Fruit fly (Drosophila melanogaster): Measurements from ENCODE around the gene unc-13-4A.
A peak's percentile ranks its signal among the peaks of the same experiment; 100 is the strongest.

unc-13-4A gene

DNA sequence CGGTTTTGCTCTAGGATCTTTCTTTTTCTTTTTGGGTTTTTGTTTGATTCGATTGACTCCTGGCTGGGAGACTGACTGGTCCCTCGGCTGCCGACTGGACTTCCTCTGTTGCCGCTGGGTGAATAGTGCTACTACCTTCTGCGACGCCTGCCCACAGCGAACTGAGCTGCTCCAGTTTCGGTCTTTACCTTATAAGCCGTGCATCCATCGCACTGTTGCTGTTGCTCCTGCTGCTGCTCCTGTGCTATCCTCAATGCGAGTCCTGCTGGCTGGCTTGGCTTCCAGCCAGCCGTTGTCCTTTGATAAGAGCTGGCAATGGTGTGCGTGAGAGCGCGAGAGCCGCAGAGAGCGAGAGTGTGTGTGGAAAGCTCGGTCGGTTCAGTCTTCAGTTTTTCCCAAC lies at the start of gene unc-13-4A:
Gene unc-13-4A (minus strand): TSS at position 143 of the 400 bp plus-strand sequence.
- no peak for TF ChIP-seq CG10321 (GFP tag; IDR thresholded peaks at IDR 0.05)
- no peak for TF ChIP-seq NfI (GFP tag; optimal IDR thresholded peaks at IDR 0.05)
- no peak for TF ChIP-seq CG3726 (GFP tag; IDR thresholded peaks at IDR 0.05)
- no peak for TF ChIP-seq CG31388 (GFP tag; optimal IDR thresholded peaks at IDR 0.05)
- peak; percentile 15 for TF ChIP-seq abd-A (tag; optimal IDR thresholded peaks at IDR 0.05)
- TF ChIP-seq CG17912 (GFP tag; optimal IDR thresholded peaks at IDR 0.05) = no peak
- no peak for TF ChIP-seq CG2129 (GFP tag; IDR thresholded peaks at IDR 0.05; ENCODE audit: partially characterized antibody)
- no peak for TF ChIP-seq CG7357 (GFP tag; IDR thresholded peaks at IDR 0.05)
- no peak for TF ChIP-seq CG10366 (GFP tag; IDR thresholded peaks at IDR 0.05)
- no peak for TF ChIP-seq chinmo (GFP tag; IDR thresholded peaks at IDR 0.05; ENCODE audit: partially characterized antibody)
- TF ChIP-seq Trl (optimal IDR thresholded peaks at IDR 0.05) = peak; percentile 38 to 58
- TF ChIP-seq Trl (GFP tag; optimal IDR thresholded peaks at IDR 0.05) = no peak
- no peak for TF ChIP-seq tio (GFP tag; optimal IDR thresholded peaks at IDR 0.05)
- TF ChIP-seq unc-4 (GFP tag; IDR thresholded peaks at IDR 0.05; ENCODE audit: partially characterized antibody) = no peak
- TF ChIP-seq twi (tag; optimal IDR thresholded peaks at IDR 0.05) = no peak
- TF ChIP-seq CG15269 (tag; optimal IDR thresholded peaks at IDR 0.05) = no peak
- 0 out of 3 replicates have a peak, but pooled peaks have one; percentile 6 for TF ChIP-seq zen2 (GFP tag; IDR thresholded peaks at IDR 0.05; ENCODE audit: partially characterized antibody)
- no peak for TF ChIP-seq ap (GFP tag; IDR thresholded peaks at IDR 0.05)
- TF ChIP-seq pros (GFP tag; optimal IDR thresholded peaks at IDR 0.05) = no peak
- TF ChIP-seq scrt (GFP tag; optimal IDR thresholded peaks at IDR 0.05) = peak; percentile 71
- TF ChIP-seq CG10565 (GFP tag; optimal IDR thresholded peaks at IDR 0.05) = no peak
- TF ChIP-seq Adf1 (GFP tag; IDR thresholded peaks at IDR 0.05) = peak; percentile 15; the same call in 1 of the 2 replicates
- TF ChIP-seq CG16779 (GFP tag; IDR thresholded peaks at IDR 0.05) = peak; percentile 53; the same call in 1 of the 2 replicates
- TF ChIP-seq Fer2 (tag; optimal IDR thresholded peaks at IDR 0.05) = no peak
- TF ChIP-seq hbn (GFP tag; IDR thresholded peaks at IDR 0.05; ENCODE audit: partially characterized antibody) = no peak
- no peak for TF ChIP-seq ato (GFP tag; IDR thresholded peaks at IDR 0.05; ENCODE audit: partially characterized antibody)
- no peak for TF ChIP-seq CG13424 (tag; optimal IDR thresholded peaks at IDR 0.05)
- TF ChIP-seq Deaf1 (tag; optimal IDR thresholded peaks at IDR 0.05) = peak; percentile 10
- TF ChIP-seq Jarid2 (GFP tag; optimal IDR thresholded peaks at IDR 0.05) = peak; percentile 3
- TF ChIP-seq sug (tag; optimal IDR thresholded peaks at IDR 0.05) = no peak
- no peak for TF ChIP-seq wdn (GFP tag; IDR thresholded peaks at IDR 0.05)
- no peak for TF ChIP-seq exex (tag; optimal IDR thresholded peaks at IDR 0.05)
- no peak for TF ChIP-seq CG4282 (GFP tag; optimal IDR thresholded peaks at IDR 0.05)
- no peak for TF ChIP-seq psq (GFP tag; optimal IDR thresholded peaks at IDR 0.05)
- TF ChIP-seq NC2β (GFP tag; optimal IDR thresholded peaks at IDR 0.05) = no peak
- no peak for TF ChIP-seq nmo (GFP tag; optimal IDR thresholded peaks at IDR 0.05)
- no peak for TF ChIP-seq CG15011 (GFP tag; optimal IDR thresholded peaks at IDR 0.05)
- no peak for TF ChIP-seq CG17186 (GFP tag; optimal IDR thresholded peaks at IDR 0.05)
- 0 out of 3 replicates have a peak, but pooled peaks have one; percentile 21 for TF ChIP-seq otp (GFP tag; IDR thresholded peaks at IDR 0.05)
- no peak for TF ChIP-seq CG10274 (GFP tag; optimal IDR thresholded peaks at IDR 0.05)
- TF ChIP-seq CG1832 (GFP tag; optimal IDR thresholded peaks at IDR 0.05) = no peak
- TF ChIP-seq Rx (GFP tag; IDR thresholded peaks at IDR 0.05) = no peak
- TF ChIP-seq Hmx (GFP tag; optimal IDR thresholded peaks at IDR 0.05) = no peak
